Fruit fly (Drosophila melanogaster): ENCODE data around the gene P58IPK.
A peak's percentile ranks its signal among the peaks of the same experiment; 100 is the strongest.

The P58IPK gene

dm6 chr3R:9628036-9628435 is 41.3 kb downstream of the P58IPK start:
- TF ChIP-seq pan (optimal IDR thresholded peaks at IDR 0.05) = no peak
- no peak for TF ChIP-seq CG8478 (optimal IDR thresholded peaks at IDR 0.05)
- no peak for TF ChIP-seq EcR (GFP tag; optimal IDR thresholded peaks at IDR 0.05)
- TF ChIP-seq usp (GFP tag; optimal IDR thresholded peaks at IDR 0.05) = no peak
- TF ChIP-seq psq (optimal IDR thresholded peaks at IDR 0.05) = no peak
- TF ChIP-seq Dll (optimal IDR thresholded peaks at IDR 0.05) = no peak

- no peak for TF ChIP-seq usp (GFP tag; optimal IDR thresholded peaks at IDR 0.05)
- no peak for TF ChIP-seq CG8478 (optimal IDR thresholded peaks at IDR 0.05)
- TF ChIP-seq EcR (GFP tag; optimal IDR thresholded peaks at IDR 0.05) = no peak
- no peak for TF ChIP-seq Dll (optimal IDR thresholded peaks at IDR 0.05)
- no peak for TF ChIP-seq psq (optimal IDR thresholded peaks at IDR 0.05)
- no peak for TF ChIP-seq pan (optimal IDR thresholded peaks at IDR 0.05)
Measured at dm6 chr3R:9628607-9629006, 41.9 kb downstream of the P58IPK start.

- TF ChIP-seq Dll (optimal IDR thresholded peaks at IDR 0.05) (no peak), EcR (GFP tag; optimal IDR thresholded peaks at IDR 0.05) (no peak), CG8478 (optimal IDR thresholded peaks at IDR 0.05) (no peak), pan (optimal IDR thresholded peaks at IDR 0.05) (no peak)
Measured at dm6 chr3R:9630053-9630632, 43.4 kb downstream of the P58IPK start.

dm6 chr3R:9630633-9631095 is 43.9 kb downstream of the P58IPK start, which contains the start of gene Calr:
Gene Calr (minus strand): TSS chr3R:9630851.
- TF ChIP-seq usp (GFP tag; optimal IDR thresholded peaks at IDR 0.05) = no peak
- no peak for TF ChIP-seq psq (optimal IDR thresholded peaks at IDR 0.05)
- no peak for TF ChIP-seq EcR (GFP tag; optimal IDR thresholded peaks at IDR 0.05)
- peak; percentile 32 for TF ChIP-seq CG8478 (optimal IDR thresholded peaks at IDR 0.05)
- TF ChIP-seq pan (optimal IDR thresholded peaks at IDR 0.05) = no peak

- TF ChIP-seq CG8478 (optimal IDR thresholded peaks at IDR 0.05) = no peak
- TF ChIP-seq Dll (optimal IDR thresholded peaks at IDR 0.05) = no peak
- TF ChIP-seq EcR (GFP tag; optimal IDR thresholded peaks at IDR 0.05) = no peak
- no peak for TF ChIP-seq psq (optimal IDR thresholded peaks at IDR 0.05)
- no peak for TF ChIP-seq pan (optimal IDR thresholded peaks at IDR 0.05)
- no peak for TF ChIP-seq usp (GFP tag; optimal IDR thresholded peaks at IDR 0.05)
Measured at dm6 chr3R:9631564-9631963, 44.8 kb downstream of the P58IPK start, which contains the start of gene SpdS. Gene SpdS (plus strand): TSS chr3R:9631641.

- TF ChIP-seq usp (GFP tag; optimal IDR thresholded peaks at IDR 0.05) (no peak), pan (optimal IDR thresholded peaks at IDR 0.05) (no peak), CG8478 (optimal IDR thresholded peaks at IDR 0.05) (no peak), Dll (optimal IDR thresholded peaks at IDR 0.05) (no peak), EcR (GFP tag; optimal IDR thresholded peaks at IDR 0.05) (no peak), psq (optimal IDR thresholded peaks at IDR 0.05) (no peak)
Measured at dm6 chr3R:9632110-9632921, 45.6 kb downstream of the P58IPK start.

- TF ChIP-seq EcR (GFP tag; optimal IDR thresholded peaks at IDR 0.05) (no peak), psq (optimal IDR thresholded peaks at IDR 0.05) (no peak), Dll (optimal IDR thresholded peaks at IDR 0.05) (no peak), pan (optimal IDR thresholded peaks at IDR 0.05) (no peak), CG8478 (optimal IDR thresholded peaks at IDR 0.05) (no peak), usp (GFP tag; optimal IDR thresholded peaks at IDR 0.05) (no peak)
Measured at dm6 chr3R:9637361-9637760, 50.6 kb downstream of the P58IPK start, which contains the start of gene Scm. Gene Scm (minus strand): TSS chr3R:9637611.

- TF ChIP-seq psq (optimal IDR thresholded peaks at IDR 0.05) = no peak
- no peak for TF ChIP-seq EcR (GFP tag; optimal IDR thresholded peaks at IDR 0.05)
- no peak for TF ChIP-seq CG8478 (optimal IDR thresholded peaks at IDR 0.05)
- no peak for TF ChIP-seq Dll (optimal IDR thresholded peaks at IDR 0.05)
- no peak for TF ChIP-seq pan (optimal IDR thresholded peaks at IDR 0.05)
- TF ChIP-seq usp (GFP tag; optimal IDR thresholded peaks at IDR 0.05) = no peak
Measured at dm6 chr3R:9637882-9638281, 51.1 kb downstream of the P58IPK start, which contains the start of gene Dh44. Gene Dh44 (plus strand): TSS chr3R:9638182.
